Fruit fly (Drosophila melanogaster): ENCODE data around the gene raskol.

raskol gene

dm6 chrX:17769179-17769578 is 59.2 kb downstream of the raskol start:
- TF ChIP-seq Bdp1 (GFP tag; optimal IDR thresholded peaks at IDR 0.05) (no peak), CG11093 (GFP tag; IDR thresholded peaks at IDR 0.05) (no peak), CG12942 (GFP tag; optimal IDR thresholded peaks at IDR 0.05) (no peak), trh (GFP tag; optimal IDR thresholded peaks at IDR 0.05) (no peak), Ets65A (GFP tag) (peak; percentile 58), sens (GFP tag) (peak; percentile 58), Med (GFP tag) (peak; percentile 41), Nf-YB (GFP tag; optimal IDR thresholded peaks at IDR 0.05) (no peak)

dm6 chrX:17771878-17772277 is 61.9 kb downstream of the raskol start:
- no peak for TF ChIP-seq dmrt99B (tag; optimal IDR thresholded peaks at IDR 0.05)
- no peak for TF ChIP-seq Trl (optimal IDR thresholded peaks at IDR 0.05)
- TF ChIP-seq Trl (GFP tag; optimal IDR thresholded peaks at IDR 0.05) = no peak
- no peak for TF ChIP-seq ewg (GFP tag; optimal IDR thresholded peaks at IDR 0.05)
- no peak for TF ChIP-seq Oaz (GFP tag; IDR thresholded peaks at IDR 0.05)
- TF ChIP-seq CG7556 (GFP tag; optimal IDR thresholded peaks at IDR 0.05) = no peak
- peak; percentile 61 for TF ChIP-seq Nf-YC (tag; optimal IDR thresholded peaks at IDR 0.05)
- peak; percentile 80 for TF ChIP-seq Nf-YB (GFP tag; optimal IDR thresholded peaks at IDR 0.05)
- TF ChIP-seq Atf6 (GFP tag; IDR thresholded peaks at IDR 0.05) = no peak
- TF ChIP-seq CG9932 (GFP tag; IDR thresholded peaks at IDR 0.05) = no peak
- TF ChIP-seq Kr (GFP tag; optimal IDR thresholded peaks at IDR 0.05) = no peak
- TF ChIP-seq schlank (tag; optimal IDR thresholded peaks at IDR 0.05) = no peak
- TF ChIP-seq CG14441 (GFP tag; IDR thresholded peaks at IDR 0.05) = no peak
- no peak for TF ChIP-seq CG2120 (GFP tag; optimal IDR thresholded peaks at IDR 0.05)
- no peak for TF ChIP-seq CG17802 (tag; optimal IDR thresholded peaks at IDR 0.05)

- no peak for TF ChIP-seq org-1 (GFP tag; optimal IDR thresholded peaks at IDR 0.05)
- TF ChIP-seq slbo (GFP tag; IDR thresholded peaks at IDR 0.05) = no peak
- no peak for TF ChIP-seq MESR4 (GFP tag; optimal IDR thresholded peaks at IDR 0.05)
- TF ChIP-seq CG31388 (GFP tag; optimal IDR thresholded peaks at IDR 0.05) = no peak
- no peak for TF ChIP-seq Hr39 (optimal IDR thresholded peaks at IDR 0.05)
- TF ChIP-seq CG14860 (GFP tag; IDR thresholded peaks at IDR 0.05; ENCODE audit: partially characterized antibody) = no peak
- no peak for TF ChIP-seq D19B (GFP tag; optimal IDR thresholded peaks at IDR 0.05)
- TF ChIP-seq CG10209 (GFP tag; optimal IDR thresholded peaks at IDR 0.05) = no peak
- no peak for TF ChIP-seq CG10543 (GFP tag; optimal IDR thresholded peaks at IDR 0.05)
- TF ChIP-seq dmrt11E (tag; optimal IDR thresholded peaks at IDR 0.05) = no peak
- no peak for TF ChIP-seq H15 (GFP tag; IDR thresholded peaks at IDR 0.05)
- TF ChIP-seq gt (GFP tag; IDR thresholded peaks at IDR 0.05) = no peak
- no peak for TF ChIP-seq eyg (GFP tag; optimal IDR thresholded peaks at IDR 0.05)
- TF ChIP-seq NFAT (GFP tag; IDR thresholded peaks at IDR 0.05) = no peak
- no peak for TF ChIP-seq Poxn (GFP tag; IDR thresholded peaks at IDR 0.05)
- TF ChIP-seq pan (optimal IDR thresholded peaks at IDR 0.05) = no peak
- no peak for TF ChIP-seq pan (GFP tag; optimal IDR thresholded peaks at IDR 0.05 in 1 of 2, IDR thresholded peaks at IDR 0.05 in 1 of 2)
- TF ChIP-seq CG31441 (GFP tag; IDR thresholded peaks at IDR 0.05) = no peak
- no peak for TF ChIP-seq Dip2 (GFP tag; IDR thresholded peaks at IDR 0.05)
- no peak for TF ChIP-seq CG8765 (GFP tag; IDR thresholded peaks at IDR 0.05)
- TF ChIP-seq CG11085 (GFP tag; IDR thresholded peaks at IDR 0.05) = no peak
- TF ChIP-seq Nf-YB (GFP tag; optimal IDR thresholded peaks at IDR 0.05) = peak; percentile 45
- TF ChIP-seq slp2 (GFP tag; optimal IDR thresholded peaks at IDR 0.05) = no peak
- TF ChIP-seq B-H1 (GFP tag; IDR thresholded peaks at IDR 0.05) = no peak
- no peak for TF ChIP-seq nerfin-2 (GFP tag; IDR thresholded peaks at IDR 0.05; ENCODE audit: partially characterized antibody)
- no peak for TF ChIP-seq tna (GFP tag; IDR thresholded peaks at IDR 0.05; ENCODE audit: partially characterized antibody)
- TF ChIP-seq CG11696 (GFP tag; IDR thresholded peaks at IDR 0.05) = peak; percentile 81
- TF ChIP-seq chm (GFP tag; IDR thresholded peaks at IDR 0.05) = no peak
- TF ChIP-seq Opbp (GFP tag; IDR thresholded peaks at IDR 0.05; ENCODE audit: partially characterized antibody) = no peak
- no peak for TF ChIP-seq ap (GFP tag; IDR thresholded peaks at IDR 0.05)
- TF ChIP-seq gem (tag; optimal IDR thresholded peaks at IDR 0.05) = no peak
These were observed 64.6 kb downstream of the raskol start for dm6 chrX:17774548-17774947.
